Fruit fly (Drosophila melanogaster) S2 (cell line): ENCODE measurements around the gene Tusp.

Experiments used
- CG8478 ChIP-seq: fragments of >200 bp; optimal IDR thresholded peaks from 2 replicates; lab custom pipeline; 2018
- CTCF ChIP-seq, 2 experiments: fragments of >200 bp; optimal IDR thresholded peaks; 2 replicates each; lab custom pipeline; 2018

DNA sequence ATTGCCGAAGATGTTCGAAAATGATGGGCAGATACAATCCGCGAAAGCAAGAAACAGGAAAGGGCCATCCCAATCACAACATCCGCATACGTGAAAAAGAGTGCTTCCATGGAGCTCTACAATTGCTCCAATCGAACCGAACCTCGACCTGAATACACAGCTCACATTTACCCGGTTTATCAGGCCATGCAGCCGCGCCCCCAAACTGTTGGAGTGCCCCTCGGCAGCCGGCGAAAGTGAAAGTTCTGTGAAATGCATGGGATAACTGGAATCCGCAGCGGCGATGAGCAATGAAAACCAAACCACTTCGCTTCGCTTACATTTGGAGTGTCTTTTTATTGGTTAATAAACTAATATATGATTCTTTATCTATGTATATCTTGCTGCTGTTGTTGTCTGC, 10.4 kb upstream of the Tusp start:
- TF ChIP-seq CG8478 (lab: Kevin White, UChicago) (no peak), CTCF (optimal IDR thresholded peaks at IDR 0.05; lab: Kevin White, UChicago) (no peak)
